Fruit fly (Drosophila melanogaster) whole organism, embryonic: ENCODE measurements around the gene CG2681.

Experiments
- ATbp ChIP-seq: fragments of 200-800 bp; sonication (Bioruptor generic); optimal IDR thresholded peaks from 2 replicates; lab custom pipeline; 2017; ENCODE audit warnings: missing biosample characterization, mild to moderate bottlenecking, missing genetic modification characterization, missing genetic modification reagents
- Antp ChIP-seq: fragments of 200-800 bp; sonication (Bioruptor generic); optimal IDR thresholded peaks from 3 replicates; lab custom pipeline; 2016; ENCODE audit warnings: missing biosample characterization, missing genetic modification characterization
- CG10462 ChIP-seq: fragments of 200-800 bp; sonication (Bioruptor generic); optimal IDR thresholded peaks from 2 replicates; lab custom pipeline; 2016; ENCODE audit warnings: missing biosample characterization, missing genetic modification characterization
- CG12219 ChIP-seq: fragments of 200-800 bp; sonication (Bioruptor generic); optimal IDR thresholded peaks from 3 replicates; lab custom pipeline; 2018; ENCODE audit warnings: missing biosample characterization, mild to moderate bottlenecking, missing genetic modification characterization
- CG14050 ChIP-seq: fragments of 200-800 bp; sonication (Bioruptor generic); IDR thresholded peaks from 3 replicates; pipeline ENCODE4 v1.3.6; 2022; ENCODE audit warnings: missing biosample characterization, missing genetic modification characterization
- CG14441 ChIP-seq: fragments of 200-800 bp; sonication (Bioruptor generic); IDR thresholded peaks from 2 replicates; pipeline ENCODE4 v1.3.6; 2022; ENCODE audit warnings: missing biosample characterization, missing genetic modification characterization
- CG1603 ChIP-seq: fragments of 200-800 bp; sonication (Bioruptor generic); optimal IDR thresholded peaks from 2 replicates; lab custom pipeline; 2019; ENCODE audit warnings: missing biosample characterization, mild to moderate bottlenecking, missing genetic modification characterization, moderate library complexity
- CG16779 ChIP-seq: fragments of 200-800 bp; sonication (Bioruptor generic); IDR thresholded peaks from 2 replicates; pipeline ENCODE4 v1.3.6; 2022; ENCODE audit warnings: missing biosample characterization, missing genetic modification characterization
- CG17186 ChIP-seq: fragments of 200-800 bp; sonication (Bioruptor generic); optimal IDR thresholded peaks from 3 replicates; lab custom pipeline; 2017; ENCODE audit warnings: missing biosample characterization, missing genetic modification reagents, missing genetic modification characterization
- CG18011 ChIP-seq: fragments of 200-800 bp; sonication (Bioruptor generic); optimal IDR thresholded peaks from 2 replicates; lab custom pipeline; 2017; ENCODE audit warnings: missing biosample characterization, missing genetic modification characterization, mild to moderate bottlenecking, moderate library complexity, missing genotype
- CG31388 ChIP-seq: fragments of 200-800 bp; sonication (Bioruptor generic); optimal IDR thresholded peaks from 2 replicates; lab custom pipeline; 2016; ENCODE audit warnings: missing biosample characterization, missing genetic modification characterization
- CG3407 ChIP-seq: fragments of 200-800 bp; sonication (Bioruptor generic); optimal IDR thresholded peaks from 2 replicates; lab custom pipeline; 2018; ENCODE audit warnings: missing biosample characterization, mild to moderate bottlenecking, missing genetic modification characterization
- CG4404 ChIP-seq: fragments of 200-800 bp; sonication (Bioruptor generic); IDR thresholded peaks from 2 replicates; pipeline ENCODE4 v1.3.6; 2022; ENCODE audit warnings: missing biosample characterization, missing genetic modification characterization
- CG6765 ChIP-seq: fragments of 200-800 bp; sonication (Bioruptor generic); optimal IDR thresholded peaks from 3 replicates; lab custom pipeline; 2017; ENCODE audit warnings: missing biosample characterization, mild to moderate bottlenecking, missing genetic modification characterization
- CG7372 ChIP-seq: fragments of 200-800 bp; sonication (Bioruptor generic); IDR thresholded peaks from 2 replicates; pipeline ENCODE4 v1.3.6; 2022; ENCODE audit warnings: missing biosample characterization, missing genetic modification characterization
- CG8089 ChIP-seq: fragments of 200-800 bp; sonication (Bioruptor generic); optimal IDR thresholded peaks from 3 replicates; lab custom pipeline; 2016; ENCODE audit warnings: missing biosample characterization, missing genetic modification characterization
- CG8359 ChIP-seq: fragments of 200-800 bp; sonication (Bioruptor generic); optimal IDR thresholded peaks from 2 replicates; lab custom pipeline; 2017; ENCODE audit warnings: missing biosample characterization, mild to moderate bottlenecking, missing genetic modification characterization, borderline replicate concordance
- CG8944 ChIP-seq: fragments of 200-800 bp; sonication (Bioruptor generic); optimal IDR thresholded peaks from 3 replicates; lab custom pipeline; 2016; ENCODE audit warnings: missing biosample characterization, missing genetic modification characterization
- CG9609 ChIP-seq: fragments of 200-800 bp; sonication (Bioruptor generic); optimal IDR thresholded peaks from 3 replicates; lab custom pipeline; 2016; ENCODE audit warnings: missing biosample characterization, missing genetic modification characterization
- CkIIα-i1 ChIP-seq: fragments of 200-800 bp; sonication (Bioruptor generic); IDR thresholded peaks from 2 replicates; pipeline ENCODE4 v1.3.6; 2022; ENCODE audit warnings: missing biosample characterization, missing genetic modification characterization
- CoRest ChIP-seq: fragments of 200-800 bp; sonication (Bioruptor generic); optimal IDR thresholded peaks from 3 replicates; lab custom pipeline; 2018; ENCODE audit warnings: missing biosample characterization, mild to moderate bottlenecking, missing genetic modification characterization, moderate library complexity
- Doc3 ChIP-seq: fragments of 200-800 bp; sonication (Bioruptor generic); IDR thresholded peaks from 3 replicates; pipeline ENCODE4 v1.3.6; 2022; ENCODE audit warnings: missing biosample characterization, missing genetic modification characterization; ENCODE audit not compliant: partially characterized antibody
- Gsc ChIP-seq: fragments of 200-800 bp; sonication (Bioruptor generic); IDR thresholded peaks from 2 replicates; pipeline ENCODE4 v1.3.6; 2022; ENCODE audit warnings: missing biosample characterization, missing genetic modification characterization
- Gug ChIP-seq: fragments of 200-800 bp; sonication (Bioruptor generic); IDR thresholded peaks from 4 replicates; pipeline ENCODE4 v1.3.6; 2022; ENCODE audit warnings: missing biosample characterization, missing genetic modification characterization
- HmgZ ChIP-seq: fragments of 200-800 bp; sonication (Bioruptor generic); optimal IDR thresholded peaks from 2 replicates; lab custom pipeline; 2018; ENCODE audit warnings: missing biosample characterization, mild to moderate bottlenecking, missing genetic modification characterization
- MESR4 ChIP-seq: fragments of 200-800 bp; sonication (Bioruptor generic); optimal IDR thresholded peaks from 2 replicates; lab custom pipeline; 2018; ENCODE audit warnings: missing biosample characterization, mild to moderate bottlenecking, missing genetic modification characterization, moderate library complexity
- NC2α ChIP-seq: fragments of 200-800 bp; sonication (Bioruptor generic); optimal IDR thresholded peaks from 2 replicates; lab custom pipeline; 2016; ENCODE audit warnings: missing biosample characterization, missing genetic modification characterization
- NFAT ChIP-seq: fragments of 200-800 bp; sonication (Bioruptor generic); IDR thresholded peaks from 2 replicates; pipeline ENCODE4 v1.3.6; 2022; ENCODE audit warnings: missing biosample characterization, missing genetic modification characterization
- Ravus ChIP-seq: fragments of 200-800 bp; sonication (Bioruptor generic); IDR thresholded peaks from 2 replicates; pipeline ENCODE4 v1.3.6; 2022; ENCODE audit warnings: missing biosample characterization, missing genetic modification characterization
- Sin3A ChIP-seq: fragments of >200 bp; optimal IDR thresholded peaks from 2 replicates; lab custom pipeline; 2018
- Taf1 ChIP-seq: fragments of 200-800 bp; sonication (Bioruptor generic); IDR thresholded peaks from 2 replicates; pipeline ENCODE4 v1.3.6; 2022; ENCODE audit warnings: missing biosample characterization, missing genetic modification characterization
- bcd ChIP-seq: fragments of 200-800 bp; sonication (Bioruptor generic); optimal IDR thresholded peaks from 2 replicates; lab custom pipeline; 2017; ENCODE audit warnings: missing biosample characterization, mild to moderate bottlenecking, missing genetic modification characterization
- bowl ChIP-seq: fragments of 200-800 bp; sonication (Bioruptor generic); IDR thresholded peaks from 2 replicates; pipeline ENCODE4 v1.3.6; 2022; ENCODE audit warnings: missing biosample characterization, missing genetic modification characterization
- chif ChIP-seq, 2 experiments: fragments of 200-800 bp; sonication (Bioruptor generic); optimal IDR thresholded peaks; 3 replicates each; lab custom pipeline; 2016; ENCODE audit warnings: missing biosample characterization in 2 of 2, missing genetic modification characterization in 2 of 2
- dm ChIP-seq: fragments of 200-800 bp; sonication (Bioruptor generic); optimal IDR thresholded peaks from 3 replicates; lab custom pipeline; 2016; ENCODE audit warnings: missing biosample characterization, missing genetic modification characterization
- dysf ChIP-seq: fragments of 200-800 bp; sonication (Bioruptor generic); IDR thresholded peaks from 3 replicates; pipeline ENCODE4 v1.3.6; 2022; ENCODE audit warnings: missing biosample characterization, missing genetic modification characterization
- ewg ChIP-seq: fragments of 200-800 bp; sonication (Bioruptor generic); optimal IDR thresholded peaks from 3 replicates; lab custom pipeline; 2017; ENCODE audit warnings: mild to moderate bottlenecking, missing biosample characterization, missing genetic modification reagents, missing genetic modification characterization
- fd96Cb ChIP-seq: fragments of 200-800 bp; sonication (Bioruptor generic); optimal IDR thresholded peaks from 2 replicates; lab custom pipeline; 2018; ENCODE audit warnings: missing biosample characterization, mild to moderate bottlenecking, missing genetic modification characterization, moderate library complexity
- gce ChIP-seq: fragments of 200-800 bp; sonication (Bioruptor generic); IDR thresholded peaks from 3 replicates; pipeline ENCODE4 v1.3.6; 2022; ENCODE audit warnings: missing biosample characterization, missing genetic modification characterization
- gsb ChIP-seq: fragments of 200-800 bp; sonication (Bioruptor generic); IDR thresholded peaks from 2 replicates; pipeline ENCODE4 v1.3.6; 2022; ENCODE audit warnings: missing biosample characterization, missing genetic modification characterization
- hth ChIP-seq: fragments of >200 bp; optimal IDR thresholded peaks from 2 replicates; lab custom pipeline; 2017; ENCODE audit warnings: inconsistent platforms
- ind ChIP-seq: fragments of 200-800 bp; sonication (Bioruptor generic); optimal IDR thresholded peaks from 3 replicates; lab custom pipeline; 2016; ENCODE audit warnings: missing biosample characterization, missing genetic modification characterization
- lmd ChIP-seq: fragments of 200-800 bp; sonication (Bioruptor generic); IDR thresholded peaks from 2 replicates; pipeline ENCODE4 v1.3.6; 2022; ENCODE audit warnings: missing biosample characterization, missing genetic modification characterization
- nerfin-1 ChIP-seq: fragments of 200-800 bp; sonication (Bioruptor generic); optimal IDR thresholded peaks from 3 replicates; lab custom pipeline; 2019; ENCODE audit warnings: missing biosample characterization, mild to moderate bottlenecking, missing genetic modification characterization, moderate library complexity
- org-1 ChIP-seq: fragments of 200-800 bp; sonication (Bioruptor generic); optimal IDR thresholded peaks from 2 replicates; lab custom pipeline; 2017; ENCODE audit warnings: missing biosample characterization, missing genetic modification characterization
- pum ChIP-seq: fragments of 200-800 bp; sonication (Bioruptor generic); optimal IDR thresholded peaks from 2 replicates; lab custom pipeline; 2016; ENCODE audit warnings: missing biosample characterization, missing genetic modification characterization
- ranshi ChIP-seq: fragments of 200-800 bp; sonication (Bioruptor generic); IDR thresholded peaks from 2 replicates; pipeline ENCODE4 v1.3.6; 2022; ENCODE audit warnings: missing biosample characterization, missing genetic modification characterization
- slbo ChIP-seq: fragments of 200-800 bp; sonication (Bioruptor generic); IDR thresholded peaks from 2 replicates; pipeline ENCODE4 v1.3.6; 2022; ENCODE audit warnings: missing biosample characterization, missing genetic modification characterization
- so ChIP-seq: fragments of 200-800 bp; sonication (Bioruptor generic); IDR thresholded peaks from 3 replicates; pipeline ENCODE4 v1.3.6; 2022; ENCODE audit warnings: missing biosample characterization, missing genetic modification characterization
- tll ChIP-seq, 2 experiments: fragments of 200-800 bp in 1 of 2; fragments of >200 bp in 1 of 2; sonication (Bioruptor generic) in 1 of 2; optimal IDR thresholded peaks; 2 replicates each; lab custom pipeline; 2017 to 2019; ENCODE audit warnings: missing biosample characterization in 2 of 2, missing genetic modification characterization in 2 of 2, mild to moderate bottlenecking in 1 of 2, moderate library complexity in 1 of 2
- wdn ChIP-seq: fragments of 200-800 bp; sonication (Bioruptor generic); IDR thresholded peaks from 2 replicates; pipeline ENCODE4 v1.3.6; 2022; ENCODE audit warnings: missing biosample characterization, missing genetic modification characterization
- z ChIP-seq: fragments of 200-800 bp; sonication (Bioruptor generic); IDR thresholded peaks from 3 replicates; pipeline ENCODE4 v1.3.6; 2022; ENCODE audit warnings: missing biosample characterization, missing genetic modification characterization

CG2681 gene

dm6 chrX:2708156-2708734, at the start of gene CG2681 (continued):
- no peak for TF ChIP-seq HmgZ
- peak; percentile 59; the same call in 1 of the 2 replicates for TF ChIP-seq CG16779 (GFP tag; lab: Robert Waterston, UW)
- TF ChIP-seq CG10462 (GFP tag; lab: Kevin White, UChicago), result no peak
- peak; percentile 9 for TF ChIP-seq CG12219 (GFP tag; lab: Kevin White, UChicago)
- TF ChIP-seq CG9609, result peak; percentile 22
- TF ChIP-seq ranshi (GFP tag; lab: Robert Waterston, UW), result peak; percentile 49; the same call in 1 of the 2 replicates
- no peak for TF ChIP-seq pum
- no peak for TF ChIP-seq Taf1 (GFP tag; lab: Robert Waterston, UW)
- no peak for TF ChIP-seq gsb (GFP tag; lab: Robert Waterston, UW)
- peak; percentile 38 for TF ChIP-seq org-1 (GFP tag; lab: Kevin White, UChicago)
- 0 out of 2 replicates have a peak, but pooled peaks have one; percentile 28 for TF ChIP-seq CG4404 (GFP tag; lab: Robert Waterston, UW)
- TF ChIP-seq bowl, result no peak
- TF ChIP-seq Gug (GFP tag; lab: Robert Waterston, UW), result peak; percentile 74
- no peak for TF ChIP-seq tll (GFP tag; optimal IDR thresholded peaks at IDR 0.05; lab: Kevin White, UChicago)
- TF ChIP-seq NFAT (GFP tag; lab: Robert Waterston, UW), result peak; percentile 62; the same call in 1 of the 2 replicates
- peak; percentile 14 for TF ChIP-seq CG8944 (GFP tag; lab: Kevin White, UChicago)
- peak; percentile 45 for TF ChIP-seq ind (GFP tag; lab: Kevin White, UChicago)
- peak in 1 of 2 experiments; percentile 21 for TF ChIP-seq chif (GFP tag; optimal IDR thresholded peaks at IDR 0.05; lab: Kevin White, UChicago)
- TF ChIP-seq CoRest, result peak; percentile 6
- no peak for TF ChIP-seq CG18011 (GFP tag; lab: Kevin White, UChicago)
- TF ChIP-seq CG1603, result peak; percentile 50
- TF ChIP-seq CG3407, result no peak
- peak; percentile 18 for TF ChIP-seq fd96Cb (tag; lab: Kevin White, UChicago)
- no peak for TF ChIP-seq CkIIα-i1 (GFP tag; lab: Robert Waterston, UW)
- no peak for TF ChIP-seq MESR4 (GFP tag; lab: Kevin White, UChicago)
- TF ChIP-seq dysf (GFP tag; lab: Robert Waterston, UW), result peak; percentile 68
- TF ChIP-seq Antp (GFP tag; lab: Kevin White, UChicago), result peak; percentile 46
- 0 out of 2 replicates have a peak, but pooled peaks have one; percentile 23 for TF ChIP-seq wdn (GFP tag; lab: Robert Waterston, UW)
- no peak for TF ChIP-seq gce (GFP tag; lab: Robert Waterston, UW)
- no peak for TF ChIP-seq Gsc (GFP tag; lab: Robert Waterston, UW)
- no peak for TF ChIP-seq CG8359 (GFP tag; lab: Kevin White, UChicago)
- no peak for TF ChIP-seq Doc3 (GFP tag; lab: Robert Waterston, UW)
- no peak for TF ChIP-seq dm (GFP tag; lab: Kevin White, UChicago)
- TF ChIP-seq CG14441 (GFP tag; lab: Robert Waterston, UW), result peak; percentile 75
- no peak for TF ChIP-seq Sin3A
- no peak for TF ChIP-seq ewg (GFP tag; lab: Kevin White, UChicago)
- TF ChIP-seq slbo (GFP tag; lab: Robert Waterston, UW), result peak; percentile 84
- TF ChIP-seq CG31388 (GFP tag; lab: Kevin White, UChicago), result no peak
- peak; percentile 27; the same call in 1 of the 3 replicates for TF ChIP-seq CG14050
- TF ChIP-seq CG7372 (GFP tag; lab: Robert Waterston, UW), result peak; percentile 29; the same call in 1 of the 2 replicates
- peak; percentile 7 for TF ChIP-seq bcd (GFP tag; lab: Kevin White, UChicago)
- no peak for TF ChIP-seq nerfin-1 (tag; lab: Kevin White, UChicago)
- no peak for TF ChIP-seq hth (lab: Kevin White, UChicago)
- TF ChIP-seq CG6765, result no peak
- no peak for TF ChIP-seq Ravus
- no peak for TF ChIP-seq ATbp (GFP tag; lab: Kevin White, UChicago)
- TF ChIP-seq NC2α (GFP tag; lab: Kevin White, UChicago), result no peak
- TF ChIP-seq lmd (GFP tag; lab: Robert Waterston, UW), result peak; percentile 71
- TF ChIP-seq so (GFP tag; lab: Robert Waterston, UW), result no peak
- TF ChIP-seq z (GFP tag; lab: Robert Waterston, UW), result no peak
- no peak for TF ChIP-seq CG8089 (GFP tag; lab: Kevin White, UChicago)
- TF ChIP-seq CG17186 (GFP tag; lab: Kevin White, UChicago), result no peak
